Worm (Caenorhabditis elegans) whole organism, young adult: Measurements from ENCODE around the gene map-1.

Experiments
- athp-1 ChIP-seq: sonication (generic microtip); optimal IDR thresholded peaks from 2 replicates; lab custom pipeline; 2017; ENCODE audit warnings: mild to moderate bottlenecking, missing genetic modification characterization, missing compliant biosample characterization
- ceh-58 ChIP-seq: fragments of 200-800 bp; sonication (Bioruptor generic); IDR thresholded peaks from 2 replicates; pipeline ENCODE4 v1.3.6; 2022; ENCODE audit warnings: missing genetic modification characterization, missing compliant biosample characterization
- dpl-1 ChIP-seq: fragments of 150-350 bp; optimal IDR thresholded peaks from 2 replicates; lab custom pipeline; 2014; ENCODE audit warnings: missing biosample characterization, missing genetic modification reagents, missing genetic modification characterization
- mxl-1 ChIP-seq: sonication (generic microtip); optimal IDR thresholded peaks from 2 replicates; lab custom pipeline; 2016; ENCODE audit warnings: missing genetic modification characterization, missing compliant biosample characterization

- TF ChIP-seq mxl-1 (tag; lab: Kevin White, UChicago) (no peak), ceh-58 (GFP tag; lab: Robert Waterston, UW) (no peak), dpl-1 (GFP tag; lab: Kevin White, UChicago) (no peak), athp-1 (tag; lab: Kevin White, UChicago) (no peak)
Observed at ce11 chrIV:3681763-3682162, 4.9 kb downstream of the map-1 start.
